Worm (Caenorhabditis elegans) whole organism, early embryonic: Measurements from ENCODE around the gene C34F11.2.

Source experiments
- aly-1 ChIP-seq: sonication (generic microtip); optimal IDR thresholded peaks from 2 replicates; lab custom pipeline; 2016; ENCODE audit warnings: missing genetic modification characterization, missing compliant biosample characterization
- ama-1 ChIP-seq: fragments of 150-350 bp; optimal IDR thresholded peaks from 2 replicates; lab custom pipeline; 2014

DNA sequence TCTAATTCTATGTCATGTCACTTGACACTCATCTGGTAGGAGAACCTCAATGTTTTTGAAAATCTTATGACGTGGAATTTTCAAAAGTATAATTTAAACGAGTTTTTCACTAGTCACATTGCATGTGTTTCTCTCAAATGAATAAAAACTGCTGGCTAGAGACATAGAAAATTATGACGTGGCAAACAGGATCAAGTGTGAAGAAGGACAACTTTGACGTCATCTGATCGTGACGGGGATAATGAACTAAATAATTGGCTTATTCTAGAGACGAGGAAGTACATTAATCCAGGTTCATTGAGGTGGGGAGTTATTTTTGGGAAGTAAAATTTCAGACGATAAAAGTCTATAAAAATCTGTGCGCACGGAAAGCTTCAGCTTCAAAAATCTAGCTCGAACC is 28.9 kb upstream of the C34F11.2 start:
- TF ChIP-seq ama-1 (lab: Kevin White, UChicago) = no peak
- TF ChIP-seq aly-1 (tag; lab: Kevin White, UChicago) = no peak
